Worm (Caenorhabditis elegans): ENCODE measurements around the gene tag-278.

The tag-278 gene

ce11 chrX:3697623-3698022, 8.6 kb upstream of the tag-278 start (continued):
- TF ChIP-seq dpl-1 (GFP tag; optimal IDR thresholded peaks at IDR 0.05): peak; percentile 7
- peak; percentile 67 for TF ChIP-seq egrh-3 (GFP tag; IDR thresholded peaks at IDR 0.05)
- peak; percentile 62 for TF ChIP-seq ztf-26 (tag; optimal IDR thresholded peaks at IDR 0.05)
- TF ChIP-seq dpff-1 (tag; optimal IDR thresholded peaks at IDR 0.05): no peak
- no peak for TF ChIP-seq ceh-58 (GFP tag; IDR thresholded peaks at IDR 0.05)
- TF ChIP-seq K11D2.4 (GFP tag; IDR thresholded peaks at IDR 0.05): peak; percentile 76
- no peak for TF ChIP-seq ceh-40 (GFP tag; IDR thresholded peaks at IDR 0.05)
- TF ChIP-seq ztf-22 (GFP tag; optimal IDR thresholded peaks at IDR 0.05): peak; percentile 18
- TF ChIP-seq snpc-3.4 (tag; optimal IDR thresholded peaks at IDR 0.05): peak; percentile 77
- peak; percentile 78 for TF ChIP-seq chd-7 (tag; optimal IDR thresholded peaks at IDR 0.05)
- 0 out of 2 replicates have a peak, but pooled peaks have one; percentile 73 for TF ChIP-seq ztf-25 (GFP tag; IDR thresholded peaks at IDR 0.05)
- 0 out of 2 replicates have a peak, but pooled peaks have one; percentile 6 for TF ChIP-seq madf-3 (GFP tag; IDR thresholded peaks at IDR 0.05)
- TF ChIP-seq cebp-1 (GFP tag; IDR thresholded peaks at IDR 0.05): peak; percentile 56; the same call in 1 of the 2 replicates
- TF ChIP-seq cebp-1 (tag; optimal IDR thresholded peaks at IDR 0.05): peak; percentile 76
- peak; percentile 64 for TF ChIP-seq D2030.7 (GFP tag; IDR thresholded peaks at IDR 0.05)
- peak; percentile 55 for TF ChIP-seq snpc-1.1 (tag; optimal IDR thresholded peaks at IDR 0.05; ENCODE audit: insufficient read depth)
- no peak for TF ChIP-seq F33H1.4 (GFP tag; IDR thresholded peaks at IDR 0.05)
- no peak for TF ChIP-seq attf-6 (GFP tag; IDR thresholded peaks at IDR 0.05)
- TF ChIP-seq ztf-3 (GFP tag; optimal IDR thresholded peaks at IDR 0.05): no peak
- TF ChIP-seq F57C9.4 (tag; optimal IDR thresholded peaks at IDR 0.05): peak; percentile 10
- no peak for TF ChIP-seq unc-62 (GFP tag; optimal IDR thresholded peaks at IDR 0.05)
- no peak for TF ChIP-seq ceh-91 (GFP tag; IDR thresholded peaks at IDR 0.05)
- TF ChIP-seq ccch-3 (GFP tag; optimal IDR thresholded peaks at IDR 0.05): no peak
- TF ChIP-seq F57A8.1 (GFP tag; optimal IDR thresholded peaks at IDR 0.05): no peak
- peak; percentile 80 for TF ChIP-seq snpc-1.3 (tag; optimal IDR thresholded peaks at IDR 0.05; ENCODE audit: insufficient read depth)
- no peak for TF ChIP-seq efl-1 (GFP tag; optimal IDR thresholded peaks at IDR 0.05)
- TF ChIP-seq F23B12.7 (tag; optimal IDR thresholded peaks at IDR 0.05; ENCODE audit: insufficient read depth): peak; percentile 75
- no peak for TF ChIP-seq Y53F4B.3 (GFP tag; IDR thresholded peaks at IDR 0.05)
- peak; percentile 65 for TF ChIP-seq zim-3 (tag; optimal IDR thresholded peaks at IDR 0.05)
- peak; percentile 50 for TF ChIP-seq K12H6.12 (tag; optimal IDR thresholded peaks at IDR 0.05)
- TF ChIP-seq madf-6 (GFP tag; IDR thresholded peaks at IDR 0.05): peak; percentile 49; the same call in 1 of the 2 replicates
- TF ChIP-seq let-607 (tag; optimal IDR thresholded peaks at IDR 0.05): peak; percentile 35 to 48
- peak; percentile 61 for TF ChIP-seq lin-54 (GFP tag; optimal IDR thresholded peaks at IDR 0.05)
- no peak for TF ChIP-seq F39B2.1 (GFP tag; IDR thresholded peaks at IDR 0.05)
- TF ChIP-seq rec-8 (tag; optimal IDR thresholded peaks at IDR 0.05): peak; percentile 74 to 79
- TF ChIP-seq nfyb-1 (GFP tag; IDR thresholded peaks at IDR 0.05): peak; percentile 83
- TF ChIP-seq sptf-2 (GFP tag; optimal IDR thresholded peaks at IDR 0.05): peak; percentile 1
- TF ChIP-seq unc-130 (GFP tag; optimal IDR thresholded peaks at IDR 0.05): peak; percentile 50
- TF ChIP-seq ztf-28 (GFP tag; IDR thresholded peaks at IDR 0.05): peak; percentile 55; the same call in 1 of the 2 replicates
- TF ChIP-seq B0019.2 (GFP tag; conservative IDR thresholded peaks at IDR 0.05): peak; percentile 40; the same call in 1 of the 2 replicates
- TF ChIP-seq atf-7 (tag; optimal IDR thresholded peaks at IDR 0.05): peak; percentile 14
- TF ChIP-seq madf-10 (tag; optimal IDR thresholded peaks at IDR 0.05): peak; percentile 80
- TF ChIP-seq let-526 (GFP tag; IDR thresholded peaks at IDR 0.05): 0 out of 2 replicates have a peak, but pooled peaks have one; percentile 29
- TF ChIP-seq akir-1 (GFP tag; optimal IDR thresholded peaks at IDR 0.05): peak; percentile 56
- TF ChIP-seq F10E7.11 (tag; optimal IDR thresholded peaks at IDR 0.05): peak; percentile 25
- peak; percentile 58 for TF ChIP-seq T26A5.8 (tag; optimal IDR thresholded peaks at IDR 0.05)
- TF ChIP-seq T07F8.4 (tag; optimal IDR thresholded peaks at IDR 0.05): peak; percentile 71
- 0 out of 2 replicates have a peak, but pooled peaks have one; percentile 78 for TF ChIP-seq bed-1 (GFP tag; IDR thresholded peaks at IDR 0.05)

Measured in whole organism, young adult.